Worm (Caenorhabditis elegans) whole organism, L1 larva: ENCODE data around the gene twk-21.

ENCODE experiments used
- C04F5.9 ChIP-seq: sonication (generic microtip); optimal IDR thresholded peaks from 2 replicates; lab custom pipeline; 2016; ENCODE audit warnings: missing genetic modification characterization, missing compliant biosample characterization
- F16B12.6 ChIP-seq: fragments of 150-350 bp; optimal IDR thresholded peaks from 2 replicates; lab custom pipeline; 2014; ENCODE audit warnings: missing biosample characterization, missing genetic modification characterization
- ceh-82 ChIP-seq, 3 experiments: fragments of 150-350 bp in 1 of 3; sonication (generic microtip) in 2 of 3; optimal IDR thresholded peaks; 2 replicates each; lab custom pipeline; 2014 to 2017; ENCODE audit warnings: missing biosample characterization in 3 of 3, missing genetic modification characterization in 3 of 3
- ces-1 ChIP-seq: fragments of 150-350 bp; optimal IDR thresholded peaks from 2 replicates; lab custom pipeline; 2014; ENCODE audit warnings: missing biosample characterization, missing genetic modification reagents, missing genetic modification characterization
- egl-13 ChIP-seq: sonication (generic microtip); optimal IDR thresholded peaks from 2 replicates; lab custom pipeline; 2016; ENCODE audit warnings: missing genotype, missing genetic modification reagents, missing genetic modification characterization, missing compliant biosample characterization
- elt-2 ChIP-seq: sonication (generic microtip); optimal IDR thresholded peaks from 2 replicates; lab custom pipeline; 2016; ENCODE audit warnings: missing genetic modification characterization, mild to moderate bottlenecking, inconsistent platforms, missing compliant biosample characterization, missing genetic modification reagents
- elt-3 ChIP-seq, 6 experiments: fragments of 150-350 bp in 1 of 6; sonication (generic microtip); optimal IDR thresholded peaks; 2 replicates each; lab custom pipeline; 2017 to 2018; ENCODE audit warnings: missing biosample characterization in 6 of 6, missing genetic modification characterization in 6 of 6, inconsistent platforms in 1 of 6
- ets-5 ChIP-seq: fragments of 200-800 bp; sonication (Bioruptor generic); IDR thresholded peaks from 2 replicates; pipeline ENCODE4 v1.3.6; 2022; ENCODE audit warnings: missing genetic modification characterization, missing compliant biosample characterization
- fkh-10 ChIP-seq: sonication (generic microtip); optimal IDR thresholded peaks from 2 replicates; lab custom pipeline; 2017; ENCODE audit warnings: missing biosample characterization, missing genetic modification reagents, missing genetic modification characterization
- fkh-4 ChIP-seq: sonication (generic microtip); optimal IDR thresholded peaks from 2 replicates; lab custom pipeline; 2016; ENCODE audit warnings: missing compliant biosample characterization, missing genetic modification characterization, borderline replicate concordance
- fkh-8 ChIP-seq: sonication (generic microtip); optimal IDR thresholded peaks from 2 replicates; lab custom pipeline; 2016; ENCODE audit warnings: mild to moderate bottlenecking, missing genetic modification characterization, missing compliant biosample characterization
- jun-1 ChIP-seq: fragments of 150-350 bp; optimal IDR thresholded peaks from 2 replicates; lab custom pipeline; 2014; ENCODE audit warnings: missing biosample characterization, missing genetic modification reagents, missing genetic modification characterization
- lin-14 ChIP-seq: fragments of 200-800 bp; sonication (Bioruptor generic); optimal IDR thresholded peaks from 2 replicates; lab custom pipeline; 2018; ENCODE audit warnings: mild to moderate bottlenecking, missing genetic modification characterization, moderate library complexity, missing compliant biosample characterization
- lin-35 ChIP-seq, 2 experiments: fragments of 150-350 bp; optimal IDR thresholded peaks; 2 replicates each; lab custom pipeline; 2014; ENCODE audit warnings: missing biosample characterization in 2 of 2, missing genetic modification characterization in 2 of 2, missing genetic modification reagents in 2 of 2
- lsy-2 ChIP-seq, 2 experiments: fragments of 150-350 bp; optimal IDR thresholded peaks; 2 replicates each; lab custom pipeline; 2014; ENCODE audit warnings: missing biosample characterization in 2 of 2, missing genetic modification characterization in 2 of 2
- mdl-1 ChIP-seq, 2 experiments: fragments of 150-350 bp; optimal IDR thresholded peaks; 2 replicates each; lab custom pipeline; 2014 to 2017; ENCODE audit warnings: missing biosample characterization in 2 of 2, missing genetic modification characterization in 2 of 2, inconsistent platforms in 1 of 2
- mep-1 ChIP-seq: fragments of 150-350 bp; optimal IDR thresholded peaks from 2 replicates; lab custom pipeline; 2014; ENCODE audit warnings: missing biosample characterization, missing genetic modification characterization
- nhr-11 ChIP-seq: fragments of 150-350 bp; optimal IDR thresholded peaks from 2 replicates; lab custom pipeline; 2014; ENCODE audit warnings: missing biosample characterization, missing genetic modification characterization
- nhr-20 ChIP-seq: sonication (generic microtip); optimal IDR thresholded peaks from 2 replicates; lab custom pipeline; 2016; ENCODE audit warnings: mild to moderate bottlenecking, missing genetic modification characterization, missing compliant biosample characterization
- nhr-237 ChIP-seq: fragments of 150-350 bp; optimal IDR thresholded peaks from 2 replicates; lab custom pipeline; 2014; ENCODE audit warnings: missing biosample characterization, missing genetic modification characterization
- nhr-71 ChIP-seq: sonication (generic microtip); optimal IDR thresholded peaks from 2 replicates; lab custom pipeline; 2016; ENCODE audit warnings: mild to moderate bottlenecking, missing genetic modification characterization, moderate library complexity, missing compliant biosample characterization
- nhr-85 ChIP-seq: sonication (generic microtip); peaks from one replicate; lab custom pipeline; 2016; ENCODE audit warnings: missing genetic modification characterization, inconsistent platforms, missing compliant biosample characterization
- nhr-90 ChIP-seq: sonication (generic microtip); optimal IDR thresholded peaks from 2 replicates; lab custom pipeline; 2016; ENCODE audit warnings: mild to moderate bottlenecking, missing genetic modification characterization, missing compliant biosample characterization; ENCODE audit not compliant: poor library complexity
- pag-3 ChIP-seq: sonication (generic microtip); optimal IDR thresholded peaks from 2 replicates; lab custom pipeline; 2017; ENCODE audit warnings: missing genetic modification characterization, mild to moderate bottlenecking, missing compliant biosample characterization, antibody characterized with exemption, borderline replicate concordance; ENCODE audit not compliant: insufficient read depth
- pqm-1 ChIP-seq: sonication (generic microtip); optimal IDR thresholded peaks from 3 replicates; lab custom pipeline; 2017; ENCODE audit warnings: missing biosample characterization, missing genetic modification characterization
- snpc-4 ChIP-seq: fragments of 150-350 bp; optimal IDR thresholded peaks from 2 replicates; lab custom pipeline; 2014; ENCODE audit warnings: missing biosample characterization, missing genetic modification characterization
- snu-23 ChIP-seq: sonication (generic microtip); optimal IDR thresholded peaks from 2 replicates; lab custom pipeline; 2016; ENCODE audit warnings: missing genetic modification characterization, missing compliant biosample characterization
- sptf-1 ChIP-seq: fragments of 150-350 bp; optimal IDR thresholded peaks from 2 replicates; lab custom pipeline; 2014; ENCODE audit warnings: missing biosample characterization, missing genetic modification characterization
- swsn-7 ChIP-seq: sonication (generic microtip); optimal IDR thresholded peaks from 2 replicates; lab custom pipeline; 2016; ENCODE audit warnings: missing genetic modification characterization, missing compliant biosample characterization
- tbx-2 ChIP-seq: sonication (generic microtip); optimal IDR thresholded peaks from 2 replicates; lab custom pipeline; 2016; ENCODE audit warnings: missing genetic modification characterization, missing compliant biosample characterization
- unc-130 ChIP-seq: fragments of 150-350 bp; optimal IDR thresholded peaks from 2 replicates; lab custom pipeline; 2017; ENCODE audit warnings: missing biosample characterization, missing genetic modification characterization, inconsistent platforms
- unc-86 ChIP-seq: sonication (generic microtip); optimal IDR thresholded peaks from 2 replicates; lab custom pipeline; 2016; ENCODE audit warnings: missing genetic modification characterization, missing compliant biosample characterization
- vab-15 ChIP-seq: sonication (generic microtip); optimal IDR thresholded peaks from 2 replicates; lab custom pipeline; 2017; ENCODE audit warnings: missing genotype, mild to moderate bottlenecking, missing genetic modification characterization, missing compliant biosample characterization
- xbp-1 ChIP-seq: sonication (generic microtip); optimal IDR thresholded peaks from 2 replicates; lab custom pipeline; 2016; ENCODE audit warnings: missing genetic modification characterization, missing compliant biosample characterization
- zip-4 ChIP-seq: fragments of 200-800 bp; sonication (Bioruptor generic); optimal IDR thresholded peaks from 2 replicates; lab custom pipeline; 2018; ENCODE audit warnings: mild to moderate bottlenecking, missing genetic modification characterization, moderate library complexity, missing compliant biosample characterization
- ztf-4 ChIP-seq: fragments of 150-350 bp; optimal IDR thresholded peaks from 2 replicates; lab custom pipeline; 2014; ENCODE audit warnings: missing biosample characterization, missing genetic modification characterization

Gene twk-21

DNA sequence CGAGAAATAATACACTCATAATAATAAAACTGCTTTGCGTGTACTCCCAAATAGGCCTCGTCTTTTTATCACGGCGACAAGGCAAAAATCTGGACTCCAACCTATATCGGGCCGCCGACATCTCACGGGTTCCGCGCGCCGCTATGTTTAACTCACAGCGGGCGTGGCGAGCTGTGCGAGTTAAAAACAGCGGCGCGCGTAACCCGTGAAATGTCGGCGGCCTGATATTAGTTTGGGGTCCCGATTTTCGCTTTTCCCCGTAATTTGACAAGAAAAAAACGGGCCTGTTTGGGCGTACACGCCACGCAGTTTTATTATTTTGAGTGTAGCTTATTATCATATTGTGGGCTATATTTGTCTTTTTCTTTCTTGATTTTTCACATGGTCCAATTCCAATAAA, 42.1 kb downstream of the twk-21 start:
- no peak for TF ChIP-seq mep-1 (tag; lab: Kevin White, UChicago)
- no peak for TF ChIP-seq egl-13 (tag; lab: Kevin White, UChicago)
- no peak for TF ChIP-seq ces-1
- peak; percentile 77 for TF ChIP-seq snpc-4 (tag; lab: Kevin White, UChicago)
- no peak for TF ChIP-seq lsy-2 (tag; optimal IDR thresholded peaks at IDR 0.05; lab: Kevin White, UChicago)

DNA sequence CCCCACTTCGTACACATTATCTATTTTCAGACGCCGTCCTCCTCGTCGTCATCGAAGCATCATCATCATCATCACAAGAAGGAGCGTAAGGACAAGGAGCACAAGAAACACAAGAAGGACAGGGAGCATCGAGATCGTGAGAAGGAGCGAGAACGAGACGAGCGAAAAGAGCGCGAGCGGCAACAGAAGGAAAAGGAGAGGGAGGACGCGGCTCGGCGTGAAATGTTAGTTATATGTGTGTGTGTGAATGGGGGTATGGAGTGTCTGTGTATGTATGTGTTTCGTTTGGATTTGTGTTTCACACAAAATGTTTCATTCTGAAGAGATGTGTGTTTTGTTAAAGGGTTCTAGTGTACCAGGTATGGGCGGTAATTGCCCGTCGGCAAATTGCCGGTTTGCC, 42.6 kb downstream of the twk-21 start:
- no peak for TF ChIP-seq ets-5 (GFP tag; lab: Robert Waterston, UW)
- peak; percentile 15 for TF ChIP-seq snu-23 (GFP tag; lab: Kevin White, UChicago)
- peak; percentile 50 for TF ChIP-seq lin-14 (GFP tag; lab: Kevin White, UChicago)
- no peak for TF ChIP-seq unc-130 (tag; lab: Kevin White, UChicago)
- peak in 1 of 3 experiments; percentile 13 for TF ChIP-seq ceh-82 (tag; optimal IDR thresholded peaks at IDR 0.05; lab: Kevin White, UChicago)
- peak; percentile 15 for TF ChIP-seq swsn-7 (tag; lab: Kevin White, UChicago)
- TF ChIP-seq pqm-1, result no peak
- no peak for TF ChIP-seq ztf-4
- no peak for TF ChIP-seq vab-15 (tag; lab: Kevin White, UChicago)
- TF ChIP-seq mdl-1 (tag; optimal IDR thresholded peaks at IDR 0.05; lab: Kevin White, UChicago), result no peak
- peak; percentile 2 for TF ChIP-seq unc-86 (tag; lab: Kevin White, UChicago)
- peak; percentile 12 for TF ChIP-seq fkh-8 (tag; lab: Kevin White, UChicago)
- TF ChIP-seq lin-35 (GFP tag; optimal IDR thresholded peaks at IDR 0.05; lab: Kevin White, UChicago), result no peak
- no peak for TF ChIP-seq zip-4 (GFP tag; lab: Kevin White, UChicago)
- TF ChIP-seq nhr-85 (tag; lab: Kevin White, UChicago), result no peak

DNA sequence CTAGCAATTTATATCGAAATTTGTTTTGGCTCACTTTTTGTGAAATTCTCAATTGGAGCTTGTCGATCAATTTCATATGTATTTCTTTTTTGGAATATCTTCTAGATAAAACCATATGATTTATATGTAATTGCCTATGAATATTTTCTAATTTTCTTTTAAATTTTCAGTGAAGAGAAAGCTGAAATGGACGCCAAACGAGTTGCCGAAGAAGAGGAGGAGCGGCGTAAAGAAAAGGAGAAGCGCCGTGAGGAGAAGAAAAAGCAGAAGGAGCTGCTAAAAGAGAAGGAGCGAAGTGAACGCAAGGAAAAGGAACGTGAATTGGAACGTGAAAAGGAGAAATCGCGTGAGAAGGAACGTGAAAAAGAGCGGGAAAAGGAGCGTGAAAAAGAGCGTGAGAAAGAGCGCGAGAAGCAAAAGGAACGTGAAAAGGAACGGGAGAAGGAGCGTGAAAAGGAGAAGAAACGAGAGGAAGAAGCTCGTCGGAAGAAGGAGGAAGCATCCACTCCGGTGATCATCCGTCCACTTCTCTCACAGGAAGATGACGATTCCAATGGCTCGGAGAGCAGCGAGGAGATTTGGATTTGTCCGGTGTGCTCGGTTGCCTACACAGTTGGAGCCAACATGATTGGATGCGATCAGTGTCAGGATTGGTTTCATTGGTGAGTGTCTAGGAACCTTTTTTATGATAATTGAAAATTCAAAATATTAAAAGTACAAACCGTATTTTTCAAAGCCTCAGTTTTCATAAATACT, 44.4 kb downstream of the twk-21 start:
- TF ChIP-seq F16B12.6 (tag; lab: Kevin White, UChicago) (no peak), ces-1 (no peak), fkh-4 (no peak), elt-3 (tag; optimal IDR thresholded peaks at IDR 0.05; lab: Kevin White, UChicago) (no peak), pag-3 (no peak), C04F5.9 (tag; lab: Kevin White, UChicago) (no peak), jun-1 (tag; lab: Kevin White, UChicago) (no peak), nhr-11 (no peak), tbx-2 (tag; lab: Kevin White, UChicago) (no peak), nhr-237 (tag; lab: Kevin White, UChicago) (no peak), sptf-1 (tag; lab: Kevin White, UChicago) (no peak)

DNA sequence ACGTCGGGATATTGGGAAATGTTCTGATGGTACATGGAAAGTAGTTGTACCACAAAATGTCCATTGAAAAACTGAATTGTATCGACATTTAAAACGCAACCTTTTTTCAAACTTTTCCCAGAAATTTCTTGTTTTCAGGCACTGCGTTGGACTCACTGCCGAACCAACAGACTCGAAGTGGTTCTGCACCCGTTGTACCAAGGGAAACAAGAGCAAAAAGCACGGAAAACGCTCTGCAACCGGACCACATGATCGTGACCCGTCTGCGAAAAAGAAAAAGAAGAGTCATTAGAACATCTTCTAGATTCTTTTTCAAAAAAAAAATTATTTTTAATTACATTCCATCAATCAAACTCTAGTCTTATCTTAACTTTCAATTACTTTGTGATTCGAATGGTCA, 45.6 kb downstream of the twk-21 start:
- TF ChIP-seq xbp-1 (tag; lab: Kevin White, UChicago), result no peak
- TF ChIP-seq fkh-10 (GFP tag; lab: Kevin White, UChicago), result peak; percentile 15

DNA sequence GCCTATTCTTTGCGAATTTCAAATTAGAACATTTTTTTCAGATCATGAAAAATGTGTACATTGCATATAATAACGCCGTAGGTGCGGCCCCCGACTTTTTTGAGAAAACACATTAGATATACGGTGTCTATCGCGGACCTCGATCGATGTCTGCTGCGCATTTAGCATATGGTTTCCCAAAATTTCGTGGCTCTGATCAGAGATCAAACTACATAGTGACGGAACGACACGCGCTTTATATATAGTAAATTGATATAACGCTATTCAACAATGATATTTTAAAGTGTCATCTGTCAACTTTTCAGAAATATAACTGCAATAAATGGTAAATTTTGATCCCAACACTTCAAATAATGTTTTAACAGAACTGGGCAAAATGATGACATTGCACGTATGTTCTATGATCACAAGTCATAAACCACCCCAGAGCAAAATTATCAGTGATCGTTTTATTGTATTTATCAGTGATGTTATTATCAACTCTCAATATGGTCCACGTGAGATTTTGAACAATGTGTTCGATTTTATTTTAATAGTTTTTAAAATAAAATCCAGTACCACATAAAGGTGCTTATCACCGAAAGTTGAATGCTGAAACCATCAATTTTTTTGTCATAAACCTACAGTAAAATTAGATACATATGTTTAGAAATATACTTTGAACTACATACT, 46.7 kb downstream of the twk-21 start:
- peak in 1 of 2 experiments; percentile 22 for TF ChIP-seq lin-35 (GFP tag; optimal IDR thresholded peaks at IDR 0.05; lab: Kevin White, UChicago)
- peak; percentile 88 for TF ChIP-seq elt-2 (tag; lab: Kevin White, UChicago)
- TF ChIP-seq nhr-71 (tag; lab: Kevin White, UChicago), result peak; percentile 18
- no peak for TF ChIP-seq xbp-1 (tag; lab: Kevin White, UChicago)
- TF ChIP-seq nhr-20 (tag; lab: Kevin White, UChicago), result peak; percentile 7
- peak; percentile 1 for TF ChIP-seq nhr-90 (tag; lab: Kevin White, UChicago)
- TF ChIP-seq mdl-1 (tag; optimal IDR thresholded peaks at IDR 0.05; lab: Kevin White, UChicago), result no peak
- TF ChIP-seq lin-14 (GFP tag; lab: Kevin White, UChicago), result no peak
